Worm (Caenorhabditis elegans): ENCODE data around the gene F59B8.1.

The F59B8.1 gene

ce11 chrIV:9396118-9396517 is 31.9 kb upstream of the F59B8.1 start, which contains the start of gene col-121:
Gene col-121, minus strand, starts transcription at chrIV:9396218.
- TF ChIP-seq elt-3 (tag; optimal IDR thresholded peaks at IDR 0.05): peak; percentile 37
- no peak for TF ChIP-seq sem-2 (GFP tag; optimal IDR thresholded peaks at IDR 0.05)
- TF ChIP-seq elt-1 (tag; optimal IDR thresholded peaks at IDR 0.05; ENCODE audit: borderline replicate concordance, insufficient read depth): peak; percentile 87

ce11 chrIV:9397278-9397677 is 30.8 kb upstream of the F59B8.1 start, which contains the start of gene F56D5.3:
Gene F56D5.3, plus strand, starts transcription at chrIV:9397578.
- TF ChIP-seq unc-62 (GFP tag; optimal IDR thresholded peaks at IDR 0.05) (no peak), bed-3 (GFP tag; optimal IDR thresholded peaks at IDR 0.05) (no peak), elt-3 (tag; optimal IDR thresholded peaks at IDR 0.05) (no peak), drap-1 (GFP tag; optimal IDR thresholded peaks at IDR 0.05) (no peak), mab-5 (tag; optimal IDR thresholded peaks at IDR 0.05) (no peak), nhr-28 (tag; optimal IDR thresholded peaks at IDR 0.05) (no peak), lin-13 (tag; optimal IDR thresholded peaks at IDR 0.05) (no peak), nhr-76 (tag; optimal IDR thresholded peaks at IDR 0.05) (no peak), mls-2 (tag; optimal IDR thresholded peaks at IDR 0.05) (no peak), snpc-4 (tag; optimal IDR thresholded peaks at IDR 0.05) (no peak), nhr-237 (tag; optimal IDR thresholded peaks at IDR 0.05) (no peak), blmp-1 (tag; optimal IDR thresholded peaks at IDR 0.05) (no peak), unc-120 (tag; optimal IDR thresholded peaks at IDR 0.05; ENCODE audit: poor library complexity, severe bottlenecking) (no peak), sptf-1 (tag; optimal IDR thresholded peaks at IDR 0.05) (no peak), ztf-11 (tag; optimal IDR thresholded peaks at IDR 0.05) (no peak), zip-8 (tag; optimal IDR thresholded peaks at IDR 0.05) (no peak), flh-1 (GFP tag; optimal IDR thresholded peaks at IDR 0.05) (no peak), mep-1 (tag; optimal IDR thresholded peaks at IDR 0.05) (no peak), nhr-12 (tag; optimal IDR thresholded peaks at IDR 0.05) (no peak)

- TF ChIP-seq ceh-83 (GFP tag; optimal IDR thresholded peaks at IDR 0.05) (no peak), nhr-76 (tag; optimal IDR thresholded peaks at IDR 0.05) (no peak), mep-1 (tag; optimal IDR thresholded peaks at IDR 0.05) (no peak), unc-39 (tag; optimal IDR thresholded peaks at IDR 0.05) (no peak), ztf-11 (tag; optimal IDR thresholded peaks at IDR 0.05) (no peak), lin-32 (GFP tag; optimal IDR thresholded peaks at IDR 0.05) (no peak), snpc-4 (tag; optimal IDR thresholded peaks at IDR 0.05) (no peak), tbx-8 (GFP tag; optimal IDR thresholded peaks at IDR 0.05) (no peak), drap-1 (GFP tag; optimal IDR thresholded peaks at IDR 0.05) (no peak), hlh-1 (tag; optimal IDR thresholded peaks at IDR 0.05) (no peak), pha-4 (tag; optimal IDR thresholded peaks at IDR 0.05) (no peak), nhr-237 (tag; optimal IDR thresholded peaks at IDR 0.05) (no peak), sem-2 (GFP tag; optimal IDR thresholded peaks at IDR 0.05) (no peak)
Observed at ce11 chrIV:9398512-9398911, 29.5 kb upstream of the F59B8.1 start, which contains the start of gene F56D5.2. Gene F56D5.2, minus strand, starts transcription at chrIV:9398612.

- TF ChIP-seq sptf-1 (tag; optimal IDR thresholded peaks at IDR 0.05): no peak
- no peak for TF ChIP-seq ceh-39 (tag; optimal IDR thresholded peaks at IDR 0.05)
- TF ChIP-seq unc-39 (tag; optimal IDR thresholded peaks at IDR 0.05): no peak
- TF ChIP-seq M03D4.4 (tag; optimal IDR thresholded peaks at IDR 0.05): no peak
- no peak for TF ChIP-seq pha-4 (tag; optimal IDR thresholded peaks at IDR 0.05)
- TF ChIP-seq unc-62 (GFP tag; optimal IDR thresholded peaks at IDR 0.05): no peak
- TF ChIP-seq nhr-2 (tag; optimal IDR thresholded peaks at IDR 0.05): no peak
- TF ChIP-seq mab-5 (tag; optimal IDR thresholded peaks at IDR 0.05): no peak
- no peak for TF ChIP-seq lin-32 (GFP tag; optimal IDR thresholded peaks at IDR 0.05)
- TF ChIP-seq elt-3 (tag; optimal IDR thresholded peaks at IDR 0.05): no peak
- TF ChIP-seq hlh-1 (tag; optimal IDR thresholded peaks at IDR 0.05): no peak
- no peak for TF ChIP-seq zip-8 (tag; optimal IDR thresholded peaks at IDR 0.05)
- TF ChIP-seq ceh-43 (GFP tag; optimal IDR thresholded peaks at IDR 0.05): no peak
Observed at ce11 chrIV:9401715-9402114, 26.3 kb upstream of the F59B8.1 start, which contains the start of gene F56D5.6. Gene F56D5.6, plus strand, starts transcription at chrIV:9401922.

- TF ChIP-seq nhr-2 (tag; optimal IDR thresholded peaks at IDR 0.05) (no peak), nhr-237 (tag; optimal IDR thresholded peaks at IDR 0.05) (no peak), nhr-76 (tag; optimal IDR thresholded peaks at IDR 0.05) (no peak), blmp-1 (tag; optimal IDR thresholded peaks at IDR 0.05) (no peak), ceh-83 (GFP tag; optimal IDR thresholded peaks at IDR 0.05) (no peak), flh-1 (GFP tag; optimal IDR thresholded peaks at IDR 0.05) (no peak)
Observed at ce11 chrIV:9403761-9404420, 24.2 kb upstream of the F59B8.1 start.

All from whole organism, mixed stage, embryonic.